Worm (Caenorhabditis elegans) whole organism, L4/young adult: ENCODE measurements around the gene hyl-2.

ENCODE experiments used
- W03F9.2 ChIP-seq: fragments of 150-350 bp; optimal IDR thresholded peaks from 2 replicates; lab custom pipeline; 2014; ENCODE audit warnings: missing biosample characterization, missing genetic modification characterization
- dao-5 ChIP-seq: sonication (generic microtip); optimal IDR thresholded peaks from 2 replicates; lab custom pipeline; 2016; ENCODE audit warnings: missing genotype, missing genetic modification characterization, moderate library complexity, missing compliant biosample characterization
- him-1 ChIP-seq: sonication (generic microtip); optimal IDR thresholded peaks from 2 replicates; lab custom pipeline; 2016; ENCODE audit warnings: missing genotype, missing genetic modification reagents, missing genetic modification characterization, missing compliant biosample characterization

DNA sequence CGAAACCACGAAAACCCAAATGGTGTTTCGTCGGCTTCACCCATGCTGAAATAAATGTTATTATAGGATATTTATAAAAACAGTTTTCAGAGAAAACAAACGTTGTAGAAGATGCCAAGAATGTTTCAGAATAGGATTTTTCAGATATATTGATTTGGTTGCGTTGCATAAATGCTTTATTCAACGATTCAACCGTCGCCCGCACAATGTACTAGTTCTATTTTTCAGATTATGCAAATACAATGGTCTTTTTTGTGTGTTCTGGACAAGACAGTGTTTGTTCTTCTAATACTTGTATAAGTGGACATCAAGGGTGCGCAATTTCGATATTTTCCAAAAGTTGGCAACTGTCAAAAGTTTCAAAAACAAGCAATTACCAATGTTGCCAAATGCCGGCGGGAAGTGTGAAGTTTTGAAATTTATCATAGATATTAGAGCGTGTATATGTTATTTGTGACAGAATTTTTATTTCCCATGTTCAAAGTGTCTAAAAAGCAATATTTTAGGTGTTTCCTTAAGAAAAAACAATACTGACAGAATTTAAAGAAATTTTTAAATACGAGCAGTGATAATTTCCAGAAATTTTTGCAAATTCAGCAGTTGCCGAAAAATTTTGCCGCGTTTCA is 8.0 kb downstream of the hyl-2 start, which contains the start of gene K02G10.5:
- TF ChIP-seq dao-5 (tag; lab: Kevin White, UChicago): no peak
- no peak for TF ChIP-seq him-1 (tag; lab: Kevin White, UChicago)
- TF ChIP-seq W03F9.2: no peak
